Fruit fly (Drosophila melanogaster) whole organism, embryonic: Measurements from ENCODE around the gene CG7985.

Experiments used
- CG10321 ChIP-seq: fragments of 200-800 bp; sonication (Bioruptor generic); IDR thresholded peaks from 2 replicates; pipeline ENCODE4 v1.3.6; 2022; ENCODE audit warnings: missing biosample characterization, missing genetic modification characterization
- CG15514 ChIP-seq: fragments of 200-800 bp; sonication (Bioruptor generic); optimal IDR thresholded peaks from 3 replicates; lab custom pipeline; 2017; ENCODE audit warnings: missing biosample characterization, missing genetic modification characterization, mild to moderate bottlenecking, moderate library complexity, missing genetic modification reagents
- CG16815 ChIP-seq: fragments of 200-800 bp; sonication (Bioruptor generic); optimal IDR thresholded peaks from 3 replicates; lab custom pipeline; 2017; ENCODE audit warnings: missing biosample characterization, mild to moderate bottlenecking, missing genetic modification characterization
- CG3163 ChIP-seq: fragments of 200-800 bp; sonication (Bioruptor generic); optimal IDR thresholded peaks from 3 replicates; lab custom pipeline; 2016; ENCODE audit warnings: missing biosample characterization, missing genetic modification characterization
- CG43689 ChIP-seq: fragments of 200-800 bp; sonication (Bioruptor generic); IDR thresholded peaks from 2 replicates; pipeline ENCODE4 v1.3.6; 2022; ENCODE audit warnings: missing biosample characterization, missing genetic modification characterization
- CG7745 ChIP-seq: fragments of 200-800 bp; sonication (Bioruptor generic); optimal IDR thresholded peaks from 2 replicates; lab custom pipeline; 2018; ENCODE audit warnings: missing biosample characterization, mild to moderate bottlenecking, missing genetic modification characterization, moderate library complexity
- Dref ChIP-seq: fragments of 200-800 bp; sonication (Bioruptor generic); IDR thresholded peaks from 2 replicates; pipeline ENCODE4 v1.3.6; 2022; ENCODE audit warnings: missing biosample characterization, missing genetic modification characterization
- Drgx ChIP-seq: fragments of 200-800 bp; sonication (Bioruptor generic); IDR thresholded peaks from 2 replicates; pipeline ENCODE4 v1.3.6; 2022; ENCODE audit warnings: missing biosample characterization, missing genetic modification characterization
- Gug ChIP-seq: fragments of 200-800 bp; sonication (Bioruptor generic); IDR thresholded peaks from 4 replicates; pipeline ENCODE4 v1.3.6; 2022; ENCODE audit warnings: missing biosample characterization, missing genetic modification characterization
- insv ChIP-seq, 2 experiments: fragments of 200-800 bp; sonication (Bioruptor generic); optimal IDR thresholded peaks; 3 replicates each; lab custom pipeline; 2016 to 2018; ENCODE audit warnings: missing biosample characterization in 2 of 2, missing genetic modification characterization in 2 of 2
- sim ChIP-seq: fragments of 200-800 bp; sonication (Bioruptor generic); IDR thresholded peaks from 2 replicates; pipeline ENCODE4 v1.3.6; 2022; ENCODE audit warnings: missing biosample characterization, missing genetic modification characterization
- sug ChIP-seq: fragments of 200-800 bp; optimal IDR thresholded peaks from 2 replicates; lab custom pipeline; 2019; ENCODE audit warnings: missing biosample characterization, mild to moderate bottlenecking, missing genetic modification characterization, moderate library complexity

DNA sequence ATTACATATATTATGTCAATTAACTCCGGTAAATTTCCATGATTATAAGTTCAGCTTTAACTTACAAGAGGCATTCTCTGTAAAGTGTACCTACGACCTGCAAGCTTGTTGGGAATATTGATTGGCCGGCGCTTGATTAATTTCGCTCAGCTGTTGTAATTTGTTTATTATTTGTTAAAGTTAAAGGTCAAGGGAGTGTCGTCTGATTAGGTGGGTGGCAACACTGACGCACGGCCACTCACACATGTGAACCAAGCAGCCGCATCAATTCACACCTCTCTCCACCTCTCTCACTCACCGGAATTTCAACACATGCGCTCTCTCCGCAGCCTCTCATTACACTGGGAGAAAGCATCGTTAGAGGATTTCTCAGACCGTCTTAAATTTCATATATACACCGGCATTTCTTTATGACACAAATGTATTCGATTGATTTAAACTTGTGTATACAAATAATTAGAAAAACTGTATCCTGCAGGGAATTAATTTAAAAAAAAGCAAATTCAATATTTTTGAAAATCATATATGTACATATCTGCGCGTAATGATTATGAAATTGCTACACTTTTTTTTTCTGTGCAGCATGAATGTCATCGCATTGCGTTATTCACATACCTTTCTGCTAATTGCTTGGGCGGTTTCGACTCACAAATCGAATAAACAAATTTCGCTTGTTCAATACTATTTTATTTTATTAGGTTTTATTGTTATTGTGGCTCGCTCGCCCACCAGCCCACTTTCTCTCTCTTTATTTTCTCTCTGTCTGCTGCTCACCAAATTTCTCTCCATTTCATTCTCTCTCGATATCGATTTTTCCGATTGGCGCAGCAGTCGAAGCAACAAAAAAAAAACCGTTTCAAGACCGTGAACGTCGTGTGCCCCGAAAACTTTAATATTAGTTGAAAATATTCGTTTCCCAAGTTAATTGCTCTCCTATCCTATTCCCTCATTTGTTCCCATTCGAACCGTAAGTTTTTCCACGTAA, 27.4 kb upstream of the CG7985 start:
- peak; percentile 69 for TF ChIP-seq Drgx (GFP tag; lab: Robert Waterston, UW)
- TF ChIP-seq CG3163, result peak; percentile 75
- TF ChIP-seq CG16815, result peak; percentile 90
- peak; percentile 81 for TF ChIP-seq CG15514 (GFP tag; lab: Kevin White, UChicago)
- TF ChIP-seq CG43689, result peak; percentile 45; the same call in 1 of the 2 replicates
- TF ChIP-seq Dref (GFP tag; lab: Robert Waterston, UW), result peak; percentile 38; the same call in 1 of the 2 replicates
- peak; percentile 89 for TF ChIP-seq sug (tag; lab: Kevin White, UChicago)
- no peak for TF ChIP-seq sim
- TF ChIP-seq CG10321 (GFP tag; lab: Robert Waterston, UW), result peak; percentile 54; the same call in 1 of the 2 replicates
- no peak for TF ChIP-seq CG7745 (tag; lab: Kevin White, UChicago)
- peak; percentile 69; the same call in 2 of the 4 replicates for TF ChIP-seq Gug (GFP tag; lab: Robert Waterston, UW)
- TF ChIP-seq insv (GFP tag; optimal IDR thresholded peaks at IDR 0.05; lab: Kevin White, UChicago), result peak; percentile 14 to 69
